Fruit fly (Drosophila melanogaster): Measurements from ENCODE around the gene CG33673.

DNA sequence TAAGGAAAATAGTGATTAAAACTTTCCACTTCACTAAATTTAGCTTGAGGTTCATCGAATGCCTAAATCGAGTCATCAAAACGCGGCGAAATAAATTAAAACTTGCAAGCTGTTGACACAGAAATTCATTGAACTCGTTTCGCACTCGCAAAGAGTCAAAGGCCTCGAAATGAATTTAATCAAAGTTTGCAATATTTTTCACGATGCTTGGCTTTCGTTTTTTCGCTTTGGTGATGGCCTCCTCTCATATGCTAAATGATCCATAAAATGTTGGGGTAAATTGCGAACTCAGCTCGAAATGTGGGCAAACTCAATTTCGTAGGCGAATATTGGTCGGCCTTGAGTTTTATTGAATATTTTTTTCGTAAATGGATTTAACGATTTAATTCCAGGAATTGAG is 40.2 kb downstream of the CG33673 start:
- TF ChIP-seq CG6792 (GFP tag; optimal IDR thresholded peaks at IDR 0.05), result no peak
- no peak for TF ChIP-seq fd85E (GFP tag; optimal IDR thresholded peaks at IDR 0.05)

Data from whole organism, prepupa.